Worm (Caenorhabditis elegans) whole organism, L2 larva: ENCODE measurements around the gene H20J04.7.

Source experiments
- C34F6.9 ChIP-seq: fragments of 150-350 bp; optimal IDR thresholded peaks from 2 replicates; lab custom pipeline; 2014; ENCODE audit warnings: missing biosample characterization, missing genetic modification characterization
- F13H6.1 ChIP-seq: sonication (generic microtip); optimal IDR thresholded peaks from 2 replicates; lab custom pipeline; 2016; ENCODE audit warnings: missing genetic modification characterization, missing compliant biosample characterization
- R02D3.7 ChIP-seq: fragments of 150-350 bp; optimal IDR thresholded peaks from 2 replicates; lab custom pipeline; 2014; ENCODE audit warnings: missing biosample characterization, missing genetic modification characterization
- Y55F3AM.14 ChIP-seq: fragments of 200-800 bp; sonication (Bioruptor generic); optimal IDR thresholded peaks from 2 replicates; lab custom pipeline; 2018; ENCODE audit warnings: mild to moderate bottlenecking, missing genetic modification characterization, missing compliant biosample characterization
- ZK546.5 ChIP-seq: sonication (generic microtip); optimal IDR thresholded peaks from 2 replicates; lab custom pipeline; 2017; ENCODE audit warnings: missing biosample characterization, missing genetic modification characterization
- alr-1 ChIP-seq: fragments of 150-350 bp; optimal IDR thresholded peaks from 2 replicates; lab custom pipeline; 2014; ENCODE audit warnings: missing biosample characterization, missing genetic modification characterization
- aly-2 ChIP-seq: fragments of 150-350 bp; optimal IDR thresholded peaks from 2 replicates; lab custom pipeline; 2014; ENCODE audit warnings: missing biosample characterization, missing genetic modification characterization
- blmp-1 ChIP-seq: sonication (generic microtip); optimal IDR thresholded peaks from 2 replicates; lab custom pipeline; 2017; ENCODE audit warnings: missing genetic modification characterization, mild to moderate bottlenecking, missing compliant biosample characterization, antibody characterized with exemption, moderate library complexity; ENCODE audit not compliant: insufficient read depth
- dmd-4 ChIP-seq: sonication (generic microtip); optimal IDR thresholded peaks from 2 replicates; lab custom pipeline; 2017; ENCODE audit warnings: missing biosample characterization, missing genetic modification characterization
- egl-27 ChIP-seq: sonication (generic microtip); optimal IDR thresholded peaks from 3 replicates; lab custom pipeline; 2017; ENCODE audit warnings: missing biosample characterization, missing genetic modification reagents, missing genetic modification characterization
- elt-3 ChIP-seq: sonication (generic microtip); optimal IDR thresholded peaks from 2 replicates; lab custom pipeline; 2017; ENCODE audit warnings: missing biosample characterization, missing genetic modification characterization
- fos-1 ChIP-seq: fragments of 150-350 bp; optimal IDR thresholded peaks from 2 replicates; lab custom pipeline; 2014; ENCODE audit warnings: missing biosample characterization, missing genetic modification characterization
- gmeb-1 ChIP-seq: fragments of 150-350 bp; optimal IDR thresholded peaks from 2 replicates; lab custom pipeline; 2014; ENCODE audit warnings: missing biosample characterization, missing genetic modification characterization
- lin-11 ChIP-seq: fragments of 150-350 bp; sonication (generic microtip); optimal IDR thresholded peaks from 2 replicates; lab custom pipeline; 2014; ENCODE audit warnings: missing biosample characterization, missing genetic modification characterization, inconsistent platforms, mixed read lengths
- lin-13 ChIP-seq: fragments of 150-350 bp; optimal IDR thresholded peaks from 2 replicates; lab custom pipeline; 2014; ENCODE audit warnings: missing biosample characterization, missing genetic modification reagents, missing genetic modification characterization
- lin-39 ChIP-seq: fragments of 150-350 bp; optimal IDR thresholded peaks from 2 replicates; lab custom pipeline; 2014; ENCODE audit warnings: missing biosample characterization, missing genetic modification reagents, missing genetic modification characterization
- mab-5 ChIP-seq: fragments of 150-350 bp; optimal IDR thresholded peaks from 2 replicates; lab custom pipeline; 2014; ENCODE audit warnings: missing biosample characterization, missing genetic modification characterization
- mdl-1 ChIP-seq, 2 experiments: fragments of 150-350 bp in 1 of 2; sonication (generic microtip) in 1 of 2; optimal IDR thresholded peaks; 2 replicates each; lab custom pipeline; 2017; ENCODE audit warnings: missing biosample characterization in 2 of 2, missing genetic modification characterization in 2 of 2
- nhr-11 ChIP-seq: fragments of 150-350 bp; optimal IDR thresholded peaks from 2 replicates; lab custom pipeline; 2014; ENCODE audit warnings: missing biosample characterization, missing genetic modification characterization
- nhr-12 ChIP-seq: fragments of 150-350 bp; optimal IDR thresholded peaks from 2 replicates; lab custom pipeline; 2014; ENCODE audit warnings: missing biosample characterization, missing genetic modification characterization
- nhr-129 ChIP-seq: fragments of 150-350 bp; optimal IDR thresholded peaks from 2 replicates; lab custom pipeline; 2014; ENCODE audit warnings: missing biosample characterization, missing genetic modification characterization
- nhr-21 ChIP-seq: fragments of 150-350 bp; optimal IDR thresholded peaks from 2 replicates; lab custom pipeline; 2014; ENCODE audit warnings: missing biosample characterization, missing genetic modification characterization
- nhr-25 ChIP-seq: fragments of 150-350 bp; sonication (generic microtip); optimal IDR thresholded peaks from 3 replicates; lab custom pipeline; 2014; ENCODE audit warnings: missing biosample characterization, missing genetic modification characterization
- nhr-6 ChIP-seq: fragments of 150-350 bp; optimal IDR thresholded peaks from 2 replicates; lab custom pipeline; 2014; ENCODE audit warnings: missing biosample characterization, missing genetic modification characterization
- sma-3 ChIP-seq: sonication (generic microtip); optimal IDR thresholded peaks from 2 replicates; lab custom pipeline; 2016; ENCODE audit warnings: missing genetic modification reagents, missing genetic modification characterization, missing compliant biosample characterization
- sma-9 ChIP-seq, 2 experiments: fragments of 150-350 bp in 1 of 2; sonication (generic microtip) in 1 of 2; optimal IDR thresholded peaks; 2 replicates each; lab custom pipeline; 2014 to 2016; ENCODE audit warnings: missing genetic modification characterization in 2 of 2, mild to moderate bottlenecking in 1 of 2, missing biosample characterization in 1 of 2, missing compliant biosample characterization in 1 of 2, missing genetic modification reagents in 1 of 2, moderate library complexity in 1 of 2
- snpc-4 ChIP-seq: fragments of 150-350 bp; optimal IDR thresholded peaks from 2 replicates; lab custom pipeline; 2014; ENCODE audit warnings: missing biosample characterization, missing genetic modification characterization
- unc-39 ChIP-seq: fragments of 150-350 bp; optimal IDR thresholded peaks from 2 replicates; lab custom pipeline; 2014; ENCODE audit warnings: missing biosample characterization, missing genetic modification characterization
- unc-55 ChIP-seq: fragments of 150-350 bp; sonication (generic microtip); optimal IDR thresholded peaks from 3 replicates; lab custom pipeline; 2014; ENCODE audit warnings: missing biosample characterization, missing genetic modification reagents, missing genetic modification characterization
- unc-62 ChIP-seq: fragments of 150-350 bp; optimal IDR thresholded peaks from 2 replicates; lab custom pipeline; 2014; ENCODE audit warnings: missing biosample characterization, missing genetic modification reagents, missing genetic modification characterization
- ztf-1 ChIP-seq: fragments of 200-800 bp; sonication (Bioruptor generic); conservative IDR thresholded peaks from 2 replicates; pipeline ENCODE4 v1.3.6; 2022; ENCODE audit warnings: missing genetic modification characterization, missing compliant biosample characterization
- ztf-11 ChIP-seq: sonication (generic microtip); optimal IDR thresholded peaks from 2 replicates; lab custom pipeline; 2017; ENCODE audit warnings: missing biosample characterization, missing genetic modification characterization
- ztf-4 ChIP-seq: fragments of 150-350 bp; optimal IDR thresholded peaks from 2 replicates; lab custom pipeline; 2014; ENCODE audit warnings: missing biosample characterization, missing genetic modification characterization

Gene H20J04.7

ce11 chrII:4355217-4355616 lies at the start of gene H20J04.7, which contains the start of gene H20J04.1:
TSS of gene H20J04.7 (minus strand) at chrII:4355317.
TSS of gene H20J04.1 (plus strand) at chrII:4355613.
- TF ChIP-seq ztf-4 (tag; lab: Kevin White, UChicago) (no peak), ztf-11 (tag; lab: Kevin White, UChicago) (no peak), nhr-6 (tag; lab: Kevin White, UChicago) (no peak), snpc-4 (tag; lab: Kevin White, UChicago) (no peak), unc-62 (no peak), ZK546.5 (tag; lab: Kevin White, UChicago) (no peak), elt-3 (tag; lab: Kevin White, UChicago) (no peak)
- TF ChIP-seq, all 48 proteins: peak for 0

- TF ChIP-seq F13H6.1 (tag; lab: Kevin White, UChicago): no peak
- no peak for TF ChIP-seq fos-1
- TF ChIP-seq alr-1: no peak
- TF ChIP-seq nhr-11 (tag; lab: Kevin White, UChicago): no peak
- TF ChIP-seq mdl-1 (tag; optimal IDR thresholded peaks at IDR 0.05; lab: Kevin White, UChicago): no peak
- no peak for TF ChIP-seq R02D3.7 (tag; lab: Kevin White, UChicago)
- TF ChIP-seq ztf-1: no peak
- TF ChIP-seq Y55F3AM.14 (GFP tag; lab: Kevin White, UChicago): no peak
- no peak for TF ChIP-seq dmd-4 (tag; lab: Kevin White, UChicago)
- TF ChIP-seq nhr-25 (tag; lab: Kevin White, UChicago): no peak
- TF ChIP-seq mab-5: no peak
- no peak for TF ChIP-seq sma-3 (GFP tag; lab: Kevin White, UChicago)
- TF ChIP-seq nhr-6 (tag; lab: Kevin White, UChicago): no peak
- no peak for TF ChIP-seq nhr-21 (tag; lab: Kevin White, UChicago)
These were observed 39.3 kb upstream of the H20J04.7 start for ce11 chrII:4394438-4394837.

- TF ChIP-seq blmp-1 (peak; percentile 40), nhr-25 (tag; lab: Kevin White, UChicago) (peak; percentile 73), lin-13 (no peak)
These were observed 37.5 kb upstream of the H20J04.7 start, which contains the start of gene mlt-7 for ce11 chrII:4392526-4393057. TSS of gene mlt-7 (plus strand) at chrII:4393007.

ce11 chrII:4391072-4391471 lies 36.0 kb upstream of the H20J04.7 start:
- no peak for TF ChIP-seq ztf-1
- TF ChIP-seq blmp-1: peak; percentile 40

ce11 chrII:4383306-4383705 lies 28.2 kb upstream of the H20J04.7 start, which contains the start of gene fkh-6:
TSS of gene fkh-6 (minus strand) at chrII:4383406.
- TF ChIP-seq gmeb-1 (no peak), R02D3.7 (tag; lab: Kevin White, UChicago) (no peak), unc-39 (tag; lab: Kevin White, UChicago) (no peak), nhr-12 (no peak), C34F6.9 (tag; lab: Kevin White, UChicago) (no peak), lin-39 (tag; lab: Kevin White, UChicago) (no peak), nhr-129 (tag; lab: Kevin White, UChicago) (no peak), nhr-25 (tag; lab: Kevin White, UChicago) (no peak), unc-62 (no peak), nhr-21 (tag; lab: Kevin White, UChicago) (no peak), mdl-1 (tag; optimal IDR thresholded peaks at IDR 0.05; lab: Kevin White, UChicago) (no peak), sma-9 (GFP tag; optimal IDR thresholded peaks at IDR 0.05; lab: Kevin White, UChicago) (no peak), sma-9 (tag; optimal IDR thresholded peaks at IDR 0.05; lab: Kevin White, UChicago) (no peak)

- TF ChIP-seq sma-3 (GFP tag; lab: Kevin White, UChicago) (no peak), ztf-11 (tag; lab: Kevin White, UChicago) (no peak), egl-27 (tag; lab: Kevin White, UChicago) (no peak), unc-55 (GFP tag; lab: Kevin White, UChicago) (no peak), ztf-4 (tag; lab: Kevin White, UChicago) (no peak), aly-2 (tag; lab: Kevin White, UChicago) (no peak), C34F6.9 (tag; lab: Kevin White, UChicago) (no peak), lin-11 (tag; lab: Kevin White, UChicago) (no peak), F13H6.1 (tag; lab: Kevin White, UChicago) (no peak), mdl-1 (tag; optimal IDR thresholded peaks at IDR 0.05; lab: Kevin White, UChicago) (no peak)
These were observed 23.1 kb upstream of the H20J04.7 start, which contains the start of gene B0286.1 for ce11 chrII:4378195-4378594. TSS of gene B0286.1 (plus strand) at chrII:4378495.
